Worm (Caenorhabditis elegans): ENCODE results near the gene C25E10.7.

Gene C25E10.7

DNA sequence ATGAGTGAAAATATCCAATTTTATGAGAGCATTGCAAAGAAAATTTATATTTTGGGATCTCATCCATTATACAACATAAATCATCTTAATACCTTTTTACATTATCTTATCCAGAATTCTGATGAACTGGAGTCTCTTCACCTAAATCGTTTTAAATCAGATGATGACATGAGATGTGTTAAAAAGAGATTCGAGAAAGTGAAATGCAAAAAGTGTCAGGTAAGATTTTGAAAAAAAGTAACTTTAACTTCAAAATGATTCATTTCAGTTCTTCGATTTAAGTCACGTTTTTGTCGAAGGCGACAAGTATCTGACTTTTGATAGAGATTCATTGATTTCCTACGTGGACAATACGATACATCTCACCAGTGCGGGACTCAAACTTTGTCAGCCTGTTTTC lies 32.1 kb downstream of the C25E10.7 start:
- no peak for TF ChIP-seq W03F9.2 (tag; optimal IDR thresholded peaks at IDR 0.05)
- no peak for TF ChIP-seq dao-5 (tag; optimal IDR thresholded peaks at IDR 0.05)

DNA sequence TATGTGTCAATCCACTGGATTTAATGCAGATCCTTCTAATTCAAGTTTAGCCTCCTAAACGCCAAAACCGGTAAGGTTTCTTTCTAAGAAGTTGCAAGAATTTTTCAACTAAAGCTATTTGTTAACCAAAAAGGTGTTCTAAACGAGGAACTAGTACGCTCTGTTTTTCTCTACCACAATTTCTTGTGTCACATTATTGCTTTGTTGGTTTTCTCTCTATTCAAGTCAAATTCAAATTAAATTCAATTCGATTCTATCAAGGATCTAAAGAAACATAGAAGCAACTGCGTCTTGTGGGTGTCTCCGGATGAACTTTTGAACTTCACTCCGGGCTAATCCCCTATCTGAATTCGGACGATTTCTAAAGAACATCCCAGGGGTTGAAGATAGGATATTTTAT lies 34.5 kb downstream of the C25E10.7 start, which contains the start of gene oac-40:
oac-40 (plus strand) TSS at position 301 of the 400 bp plus-strand sequence.
- TF ChIP-seq dao-5 (tag; optimal IDR thresholded peaks at IDR 0.05) (no peak), W03F9.2 (tag; optimal IDR thresholded peaks at IDR 0.05) (no peak), him-1 (tag; optimal IDR thresholded peaks at IDR 0.05) (no peak)

DNA sequence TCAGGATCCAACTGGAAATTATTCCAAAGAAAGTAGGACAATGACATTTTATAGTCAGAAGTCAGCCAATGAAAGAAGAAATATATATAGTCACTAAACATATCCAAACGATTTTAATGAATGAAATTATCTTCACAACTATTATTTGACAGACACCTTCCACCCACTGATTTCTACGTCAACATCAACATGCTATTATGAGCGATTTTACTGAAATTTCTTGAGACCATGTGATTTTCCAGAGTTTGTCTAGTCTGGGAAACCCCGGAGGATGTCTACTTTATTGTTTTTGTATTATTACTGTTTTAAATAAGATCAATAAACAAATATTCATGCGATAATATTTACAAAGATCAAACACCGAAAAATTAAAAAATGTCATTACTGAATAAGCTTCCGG lies 35.5 kb downstream of the C25E10.7 start, which contains the start of gene srt-18:
srt-18 (minus strand) TSS at position 101 of the 400 bp plus-strand sequence.
- no peak for TF ChIP-seq W03F9.2 (tag; optimal IDR thresholded peaks at IDR 0.05)
- TF ChIP-seq dao-5 (tag; optimal IDR thresholded peaks at IDR 0.05), result no peak
- no peak for TF ChIP-seq him-1 (tag; optimal IDR thresholded peaks at IDR 0.05)

DNA sequence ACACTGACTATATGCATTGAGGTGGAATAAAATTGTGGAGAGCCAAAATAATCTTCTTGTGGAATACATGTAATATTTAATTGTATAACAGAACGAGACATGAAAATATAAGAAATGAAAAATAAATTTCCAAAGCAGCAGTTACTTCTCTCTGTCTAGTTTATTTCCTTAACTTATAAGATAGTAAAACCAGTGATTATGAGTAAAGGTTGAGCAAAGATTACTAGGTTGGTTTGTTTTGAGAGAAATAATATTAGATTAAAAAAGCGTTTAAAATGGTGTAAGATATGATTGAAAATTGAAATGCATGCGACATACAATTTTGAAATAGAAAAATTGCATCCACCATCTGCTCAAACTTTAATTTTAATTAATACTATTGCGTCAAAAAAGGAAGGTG lies 37.2 kb downstream of the C25E10.7 start, which contains the start of gene srh-201:
srh-201 (minus strand) TSS at position 101 of the 400 bp plus-strand sequence.
- TF ChIP-seq him-1 (tag; optimal IDR thresholded peaks at IDR 0.05) (no peak), W03F9.2 (tag; optimal IDR thresholded peaks at IDR 0.05) (no peak), dao-5 (tag; optimal IDR thresholded peaks at IDR 0.05) (no peak)

DNA sequence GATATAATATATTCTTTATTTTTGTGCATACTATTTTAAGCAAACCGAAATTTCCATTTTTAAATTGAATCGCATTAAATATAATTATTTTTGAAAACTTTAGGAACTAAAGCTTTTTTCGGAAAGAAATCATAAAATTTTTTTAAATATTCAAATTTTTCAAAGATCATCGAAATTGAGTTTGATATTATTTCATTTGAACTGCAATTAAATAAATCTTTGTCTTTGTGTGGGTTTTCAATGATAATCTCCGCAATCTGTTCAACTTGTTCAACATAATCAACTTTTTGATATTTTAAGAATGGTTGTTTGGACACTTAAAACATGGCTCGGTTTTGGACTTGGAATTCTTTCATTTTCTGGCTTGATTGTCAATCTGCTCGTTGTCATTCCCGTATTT lies 41.8 kb downstream of the C25E10.7 start, which contains the start of gene srx-2:
srx-2 (plus strand) TSS at position 301 of the 400 bp plus-strand sequence.
- TF ChIP-seq dao-5 (tag; optimal IDR thresholded peaks at IDR 0.05) (no peak), W03F9.2 (tag; optimal IDR thresholded peaks at IDR 0.05) (no peak), him-1 (tag; optimal IDR thresholded peaks at IDR 0.05) (no peak)

DNA sequence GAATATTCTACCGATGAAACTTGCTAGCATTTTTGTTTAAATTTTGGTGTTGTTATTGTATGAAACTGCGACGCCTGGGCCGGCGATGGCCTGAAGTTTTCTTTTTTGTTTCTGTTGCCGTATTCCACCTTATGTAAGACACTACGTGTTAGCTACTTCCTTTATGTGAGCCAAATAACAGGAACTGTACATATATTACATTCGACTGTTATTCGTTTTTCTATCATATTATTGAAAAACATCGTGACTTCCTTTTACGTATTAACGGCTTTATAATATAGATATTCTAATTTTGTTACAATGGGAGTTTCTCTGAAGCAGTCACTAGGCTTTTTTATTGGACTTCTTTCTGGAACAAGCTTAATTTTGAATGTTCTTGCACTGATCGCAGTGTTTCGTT lies 45.8 kb downstream of the C25E10.7 start, which contains the start of gene srx-3:
srx-3 (plus strand) TSS at position 301 of the 400 bp plus-strand sequence.
- TF ChIP-seq W03F9.2 (tag; optimal IDR thresholded peaks at IDR 0.05) (no peak), dao-5 (tag; optimal IDR thresholded peaks at IDR 0.05) (no peak), him-1 (tag; optimal IDR thresholded peaks at IDR 0.05) (no peak)

DNA sequence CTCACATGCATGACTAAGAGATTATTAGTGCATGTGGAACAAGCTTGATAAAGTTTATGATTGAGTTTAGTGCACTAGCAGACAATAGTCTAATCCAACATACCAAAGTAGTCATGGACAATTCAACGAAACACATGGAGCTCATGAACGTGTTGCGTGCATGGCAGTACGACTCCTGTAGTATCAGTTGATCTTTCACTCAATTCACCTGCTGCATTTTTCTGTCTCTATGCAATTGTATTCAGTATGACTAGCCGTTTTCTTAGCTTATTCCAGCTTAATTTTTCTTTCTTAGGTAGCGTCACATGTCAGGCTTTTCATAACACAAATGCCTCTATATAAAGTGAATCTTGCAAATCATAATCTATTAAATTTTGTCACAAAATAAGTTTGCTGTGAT lies 47.7 kb downstream of the C25E10.7 start, which contains the start of gene srx-1:
srx-1 (plus strand) TSS at position 382 of the 400 bp plus-strand sequence.
- TF ChIP-seq W03F9.2 (tag; optimal IDR thresholded peaks at IDR 0.05) (no peak), him-1 (tag; optimal IDR thresholded peaks at IDR 0.05) (no peak), dao-5 (tag; optimal IDR thresholded peaks at IDR 0.05) (no peak)

DNA sequence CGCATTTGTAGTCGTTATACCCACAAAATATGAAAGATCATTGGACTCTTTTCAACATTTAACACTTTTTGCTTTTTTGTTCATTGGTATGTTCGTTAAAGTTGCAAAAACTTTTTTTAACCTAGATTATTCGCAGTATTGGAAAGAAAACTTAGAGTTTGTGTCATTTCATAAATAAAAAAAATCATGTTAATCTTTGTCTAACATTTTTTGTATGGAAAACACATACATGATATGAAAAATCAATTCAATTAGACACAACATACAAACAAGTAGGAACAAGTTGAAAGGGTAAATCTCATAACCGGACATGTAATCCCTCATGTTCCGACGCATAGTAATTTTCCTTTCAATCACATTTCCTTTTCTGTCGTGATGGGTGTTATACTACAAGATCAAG lies 49.8 kb downstream of the C25E10.7 start, which contains the start of gene F59E11.2:
F59E11.2 (plus strand) TSS at position 301 of the 400 bp plus-strand sequence.
- TF ChIP-seq him-1 (tag; optimal IDR thresholded peaks at IDR 0.05) (no peak), dao-5 (tag; optimal IDR thresholded peaks at IDR 0.05) (no peak), W03F9.2 (tag; optimal IDR thresholded peaks at IDR 0.05) (no peak)
